Worm (Caenorhabditis elegans) whole organism, midembryonic: ENCODE results near the gene Y62E10A.13.

Experiments used
- T22C8.4 ChIP-seq: fragments of 200-800 bp; sonication (Bioruptor generic); IDR thresholded peaks from 2 replicates; pipeline ENCODE4 v1.3.6; 2022; ENCODE audit warnings: missing genetic modification characterization, missing compliant biosample characterization
- cog-1 ChIP-seq: sonication (generic microtip); optimal IDR thresholded peaks from 2 replicates; lab custom pipeline; 2016; ENCODE audit warnings: missing genetic modification characterization, missing compliant biosample characterization
- flt-1 ChIP-seq: fragments of 200-800 bp; sonication (Bioruptor generic); IDR thresholded peaks from 2 replicates; pipeline ENCODE4 v1.3.6; 2022; ENCODE audit warnings: missing genetic modification characterization, missing compliant biosample characterization
- klf-2 ChIP-seq: fragments of 200-800 bp; sonication (Bioruptor generic); conservative IDR thresholded peaks from 2 replicates; pipeline ENCODE4 v1.3.6; 2022; ENCODE audit warnings: missing genetic modification reagents, missing genetic modification characterization, missing compliant biosample characterization
- med-1 ChIP-seq: sonication (generic microtip); optimal IDR thresholded peaks from 2 replicates; lab custom pipeline; 2017; ENCODE audit warnings: missing genetic modification characterization, mild to moderate bottlenecking, missing compliant biosample characterization, antibody characterized with exemption, missing genetic modification reagents; ENCODE audit not compliant: insufficient read depth
- ref-1 ChIP-seq: fragments of 200-800 bp; sonication (Bioruptor generic); conservative IDR thresholded peaks from 2 replicates; pipeline ENCODE4 v1.3.6; 2022; ENCODE audit warnings: missing genetic modification reagents, missing genetic modification characterization, missing compliant biosample characterization
- tab-1 ChIP-seq: fragments of 200-800 bp; sonication (Bioruptor generic); IDR thresholded peaks from 2 replicates; pipeline ENCODE4 v1.3.6; 2022; ENCODE audit warnings: missing genetic modification characterization, missing compliant biosample characterization
- ztf-23 ChIP-seq: fragments of 200-800 bp; sonication (Bioruptor generic); IDR thresholded peaks from 2 replicates; pipeline ENCODE4 v1.3.6; 2022; ENCODE audit warnings: missing genetic modification reagents, missing genetic modification characterization, missing compliant biosample characterization
- ztf-29 ChIP-seq: fragments of 200-800 bp; sonication (Bioruptor generic); IDR thresholded peaks from 2 replicates; pipeline ENCODE4 v1.3.6; 2022; ENCODE audit warnings: missing genetic modification reagents, missing genetic modification characterization, missing compliant biosample characterization

Gene Y62E10A.13

ce11 chrIV:13383763-13384436 is 15.0 kb downstream of the Y62E10A.13 start, which contains the start of gene rab-19:
Gene rab-19, minus strand, starts transcription at chrIV:13384386.
- TF ChIP-seq ref-1 (no peak), flt-1 (GFP tag; lab: Robert Waterston, UW) (no peak), ztf-23 (GFP tag; lab: Robert Waterston, UW) (no peak), klf-2 (GFP tag; lab: Robert Waterston, UW) (no peak), med-1 (GFP tag; lab: Kevin White, UChicago) (no peak), T22C8.4 (GFP tag; lab: Robert Waterston, UW) (no peak), cog-1 (no peak), ztf-29 (GFP tag; lab: Robert Waterston, UW) (no peak), tab-1 (GFP tag; lab: Robert Waterston, UW) (no peak)

ce11 chrIV:13381823-13382222 is 17.0 kb downstream of the Y62E10A.13 start, which contains the start of gene emc-3:
Gene emc-3, minus strand, starts transcription at chrIV:13381923.
- TF ChIP-seq ztf-23 (GFP tag; lab: Robert Waterston, UW) (no peak), flt-1 (GFP tag; lab: Robert Waterston, UW) (no peak), ztf-29 (GFP tag; lab: Robert Waterston, UW) (no peak), tab-1 (GFP tag; lab: Robert Waterston, UW) (no peak), T22C8.4 (GFP tag; lab: Robert Waterston, UW) (no peak), cog-1 (no peak), klf-2 (GFP tag; lab: Robert Waterston, UW) (no peak), med-1 (GFP tag; lab: Kevin White, UChicago) (no peak), ref-1 (no peak)

- TF ChIP-seq T22C8.4 (GFP tag; lab: Robert Waterston, UW) (no peak), klf-2 (GFP tag; lab: Robert Waterston, UW) (no peak), med-1 (GFP tag; lab: Kevin White, UChicago) (no peak), flt-1 (GFP tag; lab: Robert Waterston, UW) (no peak), tab-1 (GFP tag; lab: Robert Waterston, UW) (no peak), cog-1 (no peak), ztf-29 (GFP tag; lab: Robert Waterston, UW) (no peak), ztf-23 (GFP tag; lab: Robert Waterston, UW) (no peak), ref-1 (no peak)
Observed at ce11 chrIV:13380506-13380905, 18.3 kb downstream of the Y62E10A.13 start.

- TF ChIP-seq ref-1 = no peak
- no peak for TF ChIP-seq flt-1 (GFP tag; lab: Robert Waterston, UW)
- TF ChIP-seq T22C8.4 (GFP tag; lab: Robert Waterston, UW) = no peak
- no peak for TF ChIP-seq ztf-29 (GFP tag; lab: Robert Waterston, UW)
- TF ChIP-seq cog-1 = no peak
- TF ChIP-seq tab-1 (GFP tag; lab: Robert Waterston, UW) = no peak
- no peak for TF ChIP-seq med-1 (GFP tag; lab: Kevin White, UChicago)
- TF ChIP-seq ztf-23 (GFP tag; lab: Robert Waterston, UW) = no peak
- TF ChIP-seq klf-2 (GFP tag; lab: Robert Waterston, UW) = no peak
Observed at ce11 chrIV:13377716-13378115, 21.1 kb downstream of the Y62E10A.13 start, which contains the start of gene mau-8. Gene mau-8, plus strand, starts transcription at chrIV:13378016.

ce11 chrIV:13374918-13375317 is 23.9 kb downstream of the Y62E10A.13 start:
- TF ChIP-seq cog-1 (no peak), ref-1 (no peak), T22C8.4 (GFP tag; lab: Robert Waterston, UW) (peak; percentile 55)

ce11 chrIV:13371699-13372098 is 27.2 kb downstream of the Y62E10A.13 start, which contains the start of gene Y62E10A.6:
Gene Y62E10A.6, plus strand, starts transcription at chrIV:13371999.
- TF ChIP-seq ref-1 = no peak
- no peak for TF ChIP-seq tab-1 (GFP tag; lab: Robert Waterston, UW)
- no peak for TF ChIP-seq T22C8.4 (GFP tag; lab: Robert Waterston, UW)
- no peak for TF ChIP-seq cog-1
- TF ChIP-seq ztf-29 (GFP tag; lab: Robert Waterston, UW) = no peak
- no peak for TF ChIP-seq klf-2 (GFP tag; lab: Robert Waterston, UW)
- no peak for TF ChIP-seq flt-1 (GFP tag; lab: Robert Waterston, UW)

ce11 chrIV:13370235-13370739 is 28.6 kb downstream of the Y62E10A.13 start, which contains the start of the genes rla-2, popl-7 and Y62E10A.24:
Gene rla-2, minus strand, starts transcription at chrIV:13370285.
Gene popl-7, plus strand, starts transcription at chrIV:13370689.
Gene Y62E10A.24, plus strand, starts transcription at chrIV:13370710.
- TF ChIP-seq med-1 (GFP tag; lab: Kevin White, UChicago) (no peak), flt-1 (GFP tag; lab: Robert Waterston, UW) (no peak), cog-1 (no peak), ztf-23 (GFP tag; lab: Robert Waterston, UW) (no peak)

ce11 chrIV:13369120-13369842 is 29.6 kb downstream of the Y62E10A.13 start, which contains the start of gene agt-1:
Gene agt-1, minus strand, starts transcription at chrIV:13369412.
- TF ChIP-seq klf-2 (GFP tag; lab: Robert Waterston, UW) (no peak), ztf-23 (GFP tag; lab: Robert Waterston, UW) (no peak), cog-1 (no peak), ztf-29 (GFP tag; lab: Robert Waterston, UW) (no peak), flt-1 (GFP tag; lab: Robert Waterston, UW) (no peak), ref-1 (no peak)

ce11 chrIV:13364869-13365268 is 34.0 kb downstream of the Y62E10A.13 start, which contains the start of gene srsx-25:
Gene srsx-25, plus strand, starts transcription at chrIV:13365169.
- TF ChIP-seq klf-2 (GFP tag; lab: Robert Waterston, UW) (no peak), ztf-23 (GFP tag; lab: Robert Waterston, UW) (no peak), T22C8.4 (GFP tag; lab: Robert Waterston, UW) (no peak), ztf-29 (GFP tag; lab: Robert Waterston, UW) (no peak), med-1 (GFP tag; lab: Kevin White, UChicago) (no peak), cog-1 (no peak), ref-1 (no peak), tab-1 (GFP tag; lab: Robert Waterston, UW) (no peak), flt-1 (GFP tag; lab: Robert Waterston, UW) (no peak)
